Worm (Caenorhabditis elegans) whole organism, late embryonic: ENCODE measurements around the gene dmsr-4.

Source experiments
- ahr-1 ChIP-seq: sonication (generic microtip); optimal IDR thresholded peaks from 2 replicates; lab custom pipeline; 2016; ENCODE audit warnings: missing genetic modification characterization, missing compliant biosample characterization
- ama-1 ChIP-seq: fragments of 150-350 bp; optimal IDR thresholded peaks from 2 replicates; lab custom pipeline; 2014
- ceh-9 ChIP-seq: sonication (generic microtip); optimal IDR thresholded peaks from 2 replicates; lab custom pipeline; 2016; ENCODE audit warnings: mild to moderate bottlenecking, missing genetic modification characterization, inconsistent platforms, missing compliant biosample characterization
- dmd-4 ChIP-seq: sonication (generic microtip); optimal IDR thresholded peaks from 2 replicates; lab custom pipeline; 2016; ENCODE audit warnings: borderline replicate concordance, missing genetic modification characterization, missing compliant biosample characterization
- dve-1 ChIP-seq: sonication (generic microtip); optimal IDR thresholded peaks from 2 replicates; lab custom pipeline; 2017; ENCODE audit warnings: antibody characterized with exemption, mild to moderate bottlenecking, missing genetic modification characterization, missing compliant biosample characterization
- ets-4 ChIP-seq: sonication (generic microtip); optimal IDR thresholded peaks from 2 replicates; lab custom pipeline; 2016; ENCODE audit warnings: missing genetic modification characterization, missing compliant biosample characterization
- fkh-10 ChIP-seq: fragments of 150-350 bp; optimal IDR thresholded peaks from 2 replicates; lab custom pipeline; 2014; ENCODE audit warnings: missing biosample characterization, missing genetic modification reagents, missing genetic modification characterization
- fkh-6 ChIP-seq: sonication (generic microtip); optimal IDR thresholded peaks from 2 replicates; lab custom pipeline; 2016; ENCODE audit warnings: missing genetic modification characterization, missing compliant biosample characterization
- nfya-1 ChIP-seq: sonication (generic microtip); optimal IDR thresholded peaks from 2 replicates; lab custom pipeline; 2017; ENCODE audit warnings: missing genetic modification characterization, mild to moderate bottlenecking, missing compliant biosample characterization, antibody characterized with exemption, moderate library complexity
- nhr-232 ChIP-seq: sonication (generic microtip); optimal IDR thresholded peaks from 2 replicates; lab custom pipeline; 2016; ENCODE audit warnings: missing genetic modification characterization, missing compliant biosample characterization
- pax-1 ChIP-seq: fragments of 150-350 bp; optimal IDR thresholded peaks from 2 replicates; lab custom pipeline; 2014; ENCODE audit warnings: missing biosample characterization, missing genetic modification characterization
- pha-4 ChIP-seq: fragments of 150-350 bp; optimal IDR thresholded peaks from 2 replicates; lab custom pipeline; 2018; ENCODE audit warnings: missing biosample characterization, missing genetic modification reagents, missing genetic modification characterization
- pqm-1 ChIP-seq: sonication (generic microtip); optimal IDR thresholded peaks from 2 replicates; lab custom pipeline; 2016; ENCODE audit warnings: missing genetic modification characterization, missing compliant biosample characterization
- zip-5 ChIP-seq: sonication (generic microtip); optimal IDR thresholded peaks from 2 replicates; lab custom pipeline; 2016; ENCODE audit warnings: missing genetic modification characterization, missing compliant biosample characterization

DNA sequence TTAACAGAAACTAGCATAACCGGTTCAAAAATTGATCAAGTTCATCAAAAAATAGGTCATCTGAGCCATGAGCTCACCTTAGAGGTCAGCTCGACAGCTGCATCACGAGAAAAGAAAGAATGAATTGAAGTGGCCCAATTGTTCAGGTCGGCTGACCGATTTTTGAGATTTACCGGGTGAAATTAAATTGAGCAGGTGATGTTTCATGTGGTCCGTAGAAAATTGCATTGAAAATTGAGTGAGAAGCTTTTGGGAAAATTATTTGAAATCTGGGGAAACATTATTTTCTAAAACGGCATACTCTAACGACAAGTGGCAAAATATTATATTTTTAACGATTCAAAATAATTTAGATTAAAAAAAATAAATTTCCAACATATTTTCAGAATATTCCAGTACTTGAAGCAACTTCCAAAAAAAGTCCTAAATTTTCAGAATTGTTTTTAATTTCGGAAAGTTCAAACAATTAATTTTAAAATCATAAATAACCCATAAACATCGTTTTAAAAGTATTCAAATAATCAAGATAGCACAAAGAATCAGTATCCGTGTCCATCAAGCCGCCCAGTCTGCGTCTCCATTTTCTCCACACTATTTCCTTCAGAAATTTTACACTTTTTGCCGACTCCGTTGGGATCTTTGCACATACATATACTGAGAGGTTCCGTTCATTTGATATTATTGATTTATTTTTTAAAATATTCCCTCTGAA, 31.1 kb downstream of the dmsr-4 start, which contains the start of gene sgcb-1:
- no peak for TF ChIP-seq pax-1 (tag; lab: Kevin White, UChicago)
- no peak for TF ChIP-seq zip-5 (tag; lab: Kevin White, UChicago)
- no peak for TF ChIP-seq nhr-232 (tag; lab: Kevin White, UChicago)
- TF ChIP-seq ama-1 = no peak
- no peak for TF ChIP-seq fkh-6 (tag; lab: Kevin White, UChicago)
- no peak for TF ChIP-seq pha-4
- TF ChIP-seq nfya-1 (tag; lab: Kevin White, UChicago) = no peak
- TF ChIP-seq ets-4 = no peak
- no peak for TF ChIP-seq ahr-1 (tag; lab: Kevin White, UChicago)
- no peak for TF ChIP-seq pqm-1 (tag; lab: Kevin White, UChicago)
- no peak for TF ChIP-seq dve-1 (tag; lab: Kevin White, UChicago)
- no peak for TF ChIP-seq dmd-4
- TF ChIP-seq ceh-9 (tag; lab: Kevin White, UChicago) = no peak
- no peak for TF ChIP-seq fkh-10 (GFP tag; lab: Kevin White, UChicago)
